Fruit fly (Drosophila melanogaster) whole organism, embryonic: ENCODE data around the gene CG15336.

Experiments used
- Atf-2 ChIP-seq: fragments of 200-800 bp; sonication (Bioruptor generic); optimal IDR thresholded peaks from 2 replicates; lab custom pipeline; 2016; ENCODE audit warnings: missing biosample characterization, missing genetic modification characterization
- B-H1 ChIP-seq: fragments of 200-800 bp; sonication (Bioruptor generic); IDR thresholded peaks from 3 replicates; pipeline ENCODE4 v1.3.6; 2022; ENCODE audit warnings: missing biosample characterization, missing genetic modification characterization
- CG11398 ChIP-seq: fragments of 200-800 bp; sonication (Bioruptor generic); optimal IDR thresholded peaks from 2 replicates; lab custom pipeline; 2016; ENCODE audit warnings: missing biosample characterization, missing genetic modification characterization
- CG11504 ChIP-seq: fragments of 200-800 bp; sonication (Bioruptor generic); optimal IDR thresholded peaks from 3 replicates; lab custom pipeline; 2019; ENCODE audit warnings: missing biosample characterization, mild to moderate bottlenecking, missing genetic modification characterization, moderate library complexity
- CG12155 ChIP-seq: fragments of 200-800 bp; sonication (Bioruptor generic); optimal IDR thresholded peaks from 3 replicates; lab custom pipeline; 2016; ENCODE audit warnings: missing biosample characterization, missing genetic modification characterization
- CG12659 ChIP-seq: fragments of 200-800 bp; sonication (Bioruptor generic); optimal IDR thresholded peaks from 3 replicates; lab custom pipeline; 2017; ENCODE audit warnings: mild to moderate bottlenecking, missing biosample characterization, missing genetic modification reagents, missing genetic modification characterization
- CG15269 ChIP-seq: fragments of 200-800 bp; sonication (Bioruptor generic); optimal IDR thresholded peaks from 2 replicates; lab custom pipeline; 2018; ENCODE audit warnings: missing biosample characterization, mild to moderate bottlenecking, missing genetic modification characterization, moderate library complexity
- CG15514 ChIP-seq: fragments of 200-800 bp; sonication (Bioruptor generic); optimal IDR thresholded peaks from 3 replicates; lab custom pipeline; 2017; ENCODE audit warnings: missing biosample characterization, missing genetic modification characterization, mild to moderate bottlenecking, moderate library complexity, missing genetic modification reagents
- CG17802 ChIP-seq: fragments of 200-800 bp; sonication (Bioruptor generic); optimal IDR thresholded peaks from 2 replicates; lab custom pipeline; 2018; ENCODE audit warnings: missing biosample characterization, mild to moderate bottlenecking, missing genetic modification characterization, moderate library complexity
- CG18262 ChIP-seq: fragments of 200-800 bp; optimal IDR thresholded peaks from 3 replicates; lab custom pipeline; 2019; ENCODE audit warnings: missing biosample characterization, mild to moderate bottlenecking, missing genetic modification characterization, moderate library complexity
- CG2712 ChIP-seq: fragments of 200-800 bp; optimal IDR thresholded peaks from 3 replicates; lab custom pipeline; 2019; ENCODE audit warnings: missing biosample characterization, mild to moderate bottlenecking, missing genetic modification characterization, moderate library complexity
- CG2889 ChIP-seq: fragments of 200-800 bp; sonication (Bioruptor generic); IDR thresholded peaks from 3 replicates; pipeline ENCODE4 v1.3.6; 2022; ENCODE audit warnings: missing biosample characterization, missing genetic modification characterization
- CG4360 ChIP-seq: fragments of 200-800 bp; sonication (Bioruptor generic); IDR thresholded peaks from 2 replicates; pipeline ENCODE4 v1.3.6; 2022; ENCODE audit warnings: missing biosample characterization, missing genetic modification characterization
- CG7963 ChIP-seq: fragments of 200-800 bp; sonication (Bioruptor generic); IDR thresholded peaks from 3 replicates; pipeline ENCODE4 v1.3.6; 2022; ENCODE audit warnings: missing biosample characterization, missing genetic modification characterization; ENCODE audit not compliant: partially characterized antibody
- CG9215 ChIP-seq: fragments of 200-800 bp; sonication (Bioruptor generic); IDR thresholded peaks from 2 replicates; pipeline ENCODE4 v1.3.6; 2022; ENCODE audit warnings: missing biosample characterization, missing genetic modification characterization
- HHEX ChIP-seq: fragments of 200-800 bp; sonication (Bioruptor generic); optimal IDR thresholded peaks from 3 replicates; lab custom pipeline; 2017; ENCODE audit warnings: missing biosample characterization, mild to moderate bottlenecking, missing genetic modification characterization, missing genetic modification reagents
- Hmr ChIP-seq: fragments of 200-800 bp; sonication (Bioruptor generic); optimal IDR thresholded peaks from 3 replicates; lab custom pipeline; 2017; ENCODE audit warnings: mild to moderate bottlenecking, missing biosample characterization, missing genetic modification reagents, missing genetic modification characterization
- Hr51 ChIP-seq, 2 experiments: fragments of 200-800 bp; sonication (Bioruptor generic); optimal IDR thresholded peaks; 2 replicates in 1 of 2; 3 replicates in 1 of 2; lab custom pipeline; 2016 to 2018; ENCODE audit warnings: missing biosample characterization in 2 of 2, missing genetic modification characterization in 2 of 2, mild to moderate bottlenecking in 1 of 2, moderate library complexity in 1 of 2
- Lpt ChIP-seq: fragments of >200 bp; optimal IDR thresholded peaks from 2 replicates; lab custom pipeline; 2018; ENCODE audit warnings: missing biosample characterization, missing genetic modification characterization
- Med ChIP-seq: fragments of 200-800 bp; sonication (Bioruptor generic); peaks from one replicate; lab custom pipeline; 2016; ENCODE audit warnings: missing biosample characterization, missing genetic modification characterization, mild to moderate bottlenecking, inconsistent platforms, moderate library complexity
- Sox100B ChIP-seq: fragments of 200-800 bp; sonication (Bioruptor generic); optimal IDR thresholded peaks from 3 replicates; lab custom pipeline; 2018; ENCODE audit warnings: missing biosample characterization, mild to moderate bottlenecking, missing genetic modification characterization
- Sox102F ChIP-seq: fragments of 200-800 bp; sonication (Bioruptor generic); optimal IDR thresholded peaks from 2 replicates; lab custom pipeline; 2018; ENCODE audit warnings: missing biosample characterization, mild to moderate bottlenecking, missing genetic modification characterization, moderate library complexity
- Spps ChIP-seq: fragments of 200-800 bp; sonication (Bioruptor generic); optimal IDR thresholded peaks from 2 replicates; lab custom pipeline; 2018; ENCODE audit warnings: missing biosample characterization, mild to moderate bottlenecking, missing genetic modification characterization
- Trl ChIP-seq, 3 experiments: fragments of >200 bp in 2 of 3; fragments of 200-800 bp in 1 of 3; sonication (Bioruptor generic) in 1 of 3; optimal IDR thresholded peaks; 2 replicates in 1 of 3; 3 replicates in 2 of 3; lab custom pipeline; 2016 to 2017; ENCODE audit warnings: missing biosample characterization in 1 of 3, missing genetic modification characterization in 1 of 3
- Xrp1 ChIP-seq: fragments of 200-800 bp; sonication (Bioruptor generic); IDR thresholded peaks from 2 replicates; pipeline ENCODE4 v1.3.6; 2022; ENCODE audit warnings: missing biosample characterization, missing genetic modification characterization
- ash1 ChIP-seq: fragments of 200-800 bp; sonication (Bioruptor generic); optimal IDR thresholded peaks from 2 replicates; lab custom pipeline; 2018; ENCODE audit warnings: missing biosample characterization, mild to moderate bottlenecking, missing genetic modification characterization
- btn ChIP-seq: fragments of 200-800 bp; sonication (Bioruptor generic); optimal IDR thresholded peaks from 2 replicates; lab custom pipeline; 2016; ENCODE audit warnings: missing biosample characterization, missing genetic modification characterization
- dm ChIP-seq: fragments of 200-800 bp; sonication (Bioruptor generic); optimal IDR thresholded peaks from 3 replicates; lab custom pipeline; 2016; ENCODE audit warnings: missing biosample characterization, missing genetic modification characterization
- emc ChIP-seq: fragments of 200-800 bp; sonication (Bioruptor generic); optimal IDR thresholded peaks from 2 replicates; lab custom pipeline; 2016; ENCODE audit warnings: missing biosample characterization, missing genetic modification characterization
- grau ChIP-seq: fragments of 200-800 bp; optimal IDR thresholded peaks from 3 replicates; lab custom pipeline; 2019; ENCODE audit warnings: missing biosample characterization, mild to moderate bottlenecking, missing genetic modification characterization, moderate library complexity
- gro ChIP-seq: fragments of 200-800 bp; sonication (Bioruptor generic); optimal IDR thresholded peaks from 2 replicates; lab custom pipeline; 2016; ENCODE audit warnings: missing biosample characterization, missing genetic modification characterization
- kni ChIP-seq: fragments of 200-800 bp; sonication (Bioruptor generic); optimal IDR thresholded peaks from 3 replicates; lab custom pipeline; 2017; ENCODE audit warnings: mild to moderate bottlenecking, missing biosample characterization, missing genetic modification reagents, missing genetic modification characterization
- lab ChIP-seq: fragments of 200-800 bp; sonication (Bioruptor generic); optimal IDR thresholded peaks from 3 replicates; lab custom pipeline; 2017; ENCODE audit warnings: missing biosample characterization, missing genetic modification characterization, mild to moderate bottlenecking, moderate library complexity, missing genetic modification reagents
- mam ChIP-seq: fragments of 200-800 bp; sonication (Bioruptor generic); optimal IDR thresholded peaks from 3 replicates; lab custom pipeline; 2016; ENCODE audit warnings: missing biosample characterization, missing genetic modification characterization
- pho ChIP-seq: fragments of 200-800 bp; sonication (Bioruptor generic); optimal IDR thresholded peaks from 2 replicates; lab custom pipeline; 2016; ENCODE audit warnings: missing biosample characterization, missing genetic modification characterization
- schlank ChIP-seq: fragments of 200-800 bp; sonication (Bioruptor generic); optimal IDR thresholded peaks from 2 replicates; lab custom pipeline; 2018; ENCODE audit warnings: missing biosample characterization, mild to moderate bottlenecking, missing genetic modification characterization
- sens ChIP-seq: fragments of 200-800 bp; sonication (Bioruptor generic); peaks from one replicate; lab custom pipeline; 2016; ENCODE audit warnings: missing biosample characterization, missing genetic modification characterization
- shn ChIP-seq: fragments of 200-800 bp; sonication (Bioruptor generic); optimal IDR thresholded peaks from 3 replicates; lab custom pipeline; 2016; ENCODE audit warnings: missing biosample characterization, missing genetic modification characterization
- slbo ChIP-seq: fragments of 200-800 bp; sonication (Bioruptor generic); IDR thresholded peaks from 2 replicates; pipeline ENCODE4 v1.3.6; 2022; ENCODE audit warnings: missing biosample characterization, missing genetic modification characterization
- sob ChIP-seq: fragments of 200-800 bp; sonication (Bioruptor generic); IDR thresholded peaks from 2 replicates; pipeline ENCODE4 v1.3.6; 2022; ENCODE audit warnings: missing biosample characterization, missing genetic modification characterization
- sug ChIP-seq: fragments of 200-800 bp; optimal IDR thresholded peaks from 2 replicates; lab custom pipeline; 2019; ENCODE audit warnings: missing biosample characterization, mild to moderate bottlenecking, missing genetic modification characterization, moderate library complexity
- tna ChIP-seq: fragments of 200-800 bp; sonication (Bioruptor generic); IDR thresholded peaks from 2 replicates; pipeline ENCODE4 v1.3.6; 2022; ENCODE audit warnings: missing biosample characterization, missing genetic modification characterization; ENCODE audit not compliant: partially characterized antibody
- tup ChIP-seq: fragments of 200-800 bp; sonication (Bioruptor generic); optimal IDR thresholded peaks from 2 replicates; lab custom pipeline; 2016; ENCODE audit warnings: missing biosample characterization, mild to moderate bottlenecking, missing genetic modification characterization, moderate library complexity
- tx ChIP-seq: fragments of 200-800 bp; sonication (Bioruptor generic); optimal IDR thresholded peaks from 2 replicates; lab custom pipeline; 2016; ENCODE audit warnings: missing biosample characterization, missing genetic modification characterization
- wdn ChIP-seq: fragments of 200-800 bp; sonication (Bioruptor generic); IDR thresholded peaks from 2 replicates; pipeline ENCODE4 v1.3.6; 2022; ENCODE audit warnings: missing biosample characterization, missing genetic modification characterization
- wek ChIP-seq: fragments of 200-800 bp; sonication (Bioruptor generic); optimal IDR thresholded peaks from 3 replicates; lab custom pipeline; 2018; ENCODE audit warnings: missing biosample characterization, mild to moderate bottlenecking, missing genetic modification characterization, moderate library complexity
- zen ChIP-seq: fragments of 200-800 bp; sonication (Bioruptor generic); optimal IDR thresholded peaks from 3 replicates; lab custom pipeline; 2018; ENCODE audit warnings: missing biosample characterization, mild to moderate bottlenecking, missing genetic modification characterization, moderate library complexity

CG15336 gene

DNA sequence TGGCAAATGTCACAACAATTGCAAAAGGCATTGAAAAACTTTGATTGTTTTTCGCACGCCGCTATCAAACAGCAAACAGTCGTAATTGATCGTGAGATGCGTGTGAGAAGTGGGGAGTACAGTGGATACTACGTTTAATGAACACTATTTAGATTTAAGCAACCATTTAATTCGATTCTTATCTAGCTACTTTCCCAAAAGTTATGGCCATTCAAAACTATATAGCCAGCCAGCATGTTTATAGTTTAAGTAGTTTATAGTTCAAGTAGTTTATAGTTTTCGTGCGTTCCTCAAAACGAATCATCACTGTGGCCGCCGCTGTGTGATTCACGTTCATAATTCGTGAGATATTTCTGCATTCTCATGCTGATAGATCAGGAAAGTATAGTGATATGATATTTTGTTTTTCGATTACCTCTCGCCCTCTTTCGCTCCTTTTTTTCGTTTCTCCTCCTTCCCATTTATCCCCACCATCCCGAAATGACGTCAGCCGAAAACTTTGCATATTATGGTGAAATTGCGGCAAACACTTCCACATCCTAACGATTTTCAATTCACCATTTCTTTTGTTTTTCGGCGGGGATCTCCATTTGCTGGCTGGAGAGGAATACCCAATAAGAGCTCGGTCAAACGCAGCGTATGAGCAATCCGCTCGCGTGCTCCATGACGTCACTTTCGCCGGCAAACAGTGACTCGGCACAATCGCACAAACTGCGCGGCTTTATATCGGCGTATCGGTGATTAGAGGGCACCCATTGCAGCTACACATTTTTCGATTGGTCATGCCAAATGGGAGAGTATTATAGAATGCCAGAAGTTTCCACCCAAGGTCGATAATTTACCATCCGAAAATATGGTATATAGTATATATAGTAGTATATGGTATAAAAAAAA lies 34.1 kb upstream of the CG15336 start (continued):
- TF ChIP-seq Sox100B (peak; percentile 4), CG12659 (GFP tag; lab: Kevin White, UChicago) (peak; percentile 53), sens (peak; percentile 72), zen (tag; lab: Kevin White, UChicago) (no peak), slbo (GFP tag; lab: Robert Waterston, UW) (peak; percentile 89), CG12155 (GFP tag; lab: Kevin White, UChicago) (peak; percentile 63), HHEX (GFP tag; lab: Kevin White, UChicago) (peak; percentile 66), CG4360 (GFP tag; lab: Robert Waterston, UW) (no peak), B-H1 (GFP tag; lab: Robert Waterston, UW) (peak; percentile 34; the same call in 1 of the 3 replicates), kni (GFP tag; lab: Kevin White, UChicago) (no peak), CG15269 (tag; lab: Kevin White, UChicago) (peak; percentile 80), gro (GFP tag; lab: Kevin White, UChicago) (peak; percentile 22), sob (GFP tag; lab: Robert Waterston, UW) (peak; percentile 76), CG11504 (tag; lab: Kevin White, UChicago) (peak; percentile 62), schlank (tag; lab: Kevin White, UChicago) (peak; percentile 89), Sox102F (peak; percentile 30), btn (GFP tag; lab: Kevin White, UChicago) (no peak), pho (GFP tag; lab: Kevin White, UChicago) (peak; percentile 62), Atf-2 (GFP tag; lab: Kevin White, UChicago) (no peak), Hr51 (GFP tag; optimal IDR thresholded peaks at IDR 0.05; lab: Kevin White, UChicago) (peak in 1 of 2 experiments; percentile 66), ash1 (GFP tag; lab: Kevin White, UChicago) (no peak), Trl (optimal IDR thresholded peaks at IDR 0.05; lab: Kevin White, UChicago) (no peak), Trl (GFP tag; optimal IDR thresholded peaks at IDR 0.05; lab: Kevin White, UChicago) (peak; percentile 11), CG18262 (tag; lab: Kevin White, UChicago) (peak; percentile 17), wek (no peak), tx (peak; percentile 43), CG7963 (no peak), mam (GFP tag; lab: Kevin White, UChicago) (peak; percentile 74), shn (GFP tag; lab: Kevin White, UChicago) (peak; percentile 14), tna (GFP tag; lab: Robert Waterston, UW) (no peak), CG17802 (no peak), lab (peak; percentile 89), grau (peak; percentile 93), CG2712 (tag; lab: Kevin White, UChicago) (peak; percentile 38), Hmr (GFP tag; lab: Kevin White, UChicago) (peak; percentile 84), tup (peak; percentile 6), CG15514 (GFP tag; lab: Kevin White, UChicago) (peak; percentile 67), dm (GFP tag; lab: Kevin White, UChicago) (no peak), emc (GFP tag; lab: Kevin White, UChicago) (peak; percentile 36), sug (tag; lab: Kevin White, UChicago) (peak; percentile 20), CG11398 (GFP tag; lab: Kevin White, UChicago) (no peak), Med (GFP tag; lab: Kevin White, UChicago) (peak; percentile 94), CG9215 (GFP tag; lab: Robert Waterston, UW) (peak; percentile 47; the same call in 1 of the 2 replicates), wdn (GFP tag; lab: Robert Waterston, UW) (peak; percentile 72), Lpt (GFP tag; lab: Kevin White, UChicago) (no peak), Spps (no peak), Xrp1 (peak; percentile 54; the same call in 1 of the 2 replicates), CG2889 (GFP tag; lab: Robert Waterston, UW) (0 out of 3 replicates have a peak, but pooled peaks have one; percentile 35)
